Worm (Caenorhabditis elegans) whole organism, late embryonic: Measurements from ENCODE around the gene ZC239.4.

Experiments
- C08G9.2 ChIP-seq: sonication (generic microtip); optimal IDR thresholded peaks from 2 replicates; lab custom pipeline; 2016; ENCODE audit warnings: mild to moderate bottlenecking, missing genetic modification characterization, moderate library complexity, missing compliant biosample characterization
- C38D4.7 ChIP-seq: fragments of 200-800 bp; sonication (Bioruptor generic); optimal IDR thresholded peaks from 2 replicates; lab custom pipeline; 2018; ENCODE audit warnings: mild to moderate bottlenecking, missing genetic modification characterization, moderate library complexity, missing compliant biosample characterization
- K02D7.2 ChIP-seq: sonication (generic microtip); optimal IDR thresholded peaks from 2 replicates; lab custom pipeline; 2017; ENCODE audit warnings: mild to moderate bottlenecking, missing genetic modification characterization, missing compliant biosample characterization
- K09A11.1 ChIP-seq: sonication (generic microtip); optimal IDR thresholded peaks from 2 replicates; lab custom pipeline; 2017; ENCODE audit warnings: antibody characterized with exemption, mild to moderate bottlenecking, missing genetic modification characterization, missing compliant biosample characterization; ENCODE audit not compliant: insufficient read depth
- ama-1 ChIP-seq: fragments of 150-350 bp; optimal IDR thresholded peaks from 2 replicates; lab custom pipeline; 2014
- ceh-14 ChIP-seq: sonication (generic microtip); optimal IDR thresholded peaks from 2 replicates; lab custom pipeline; 2016; ENCODE audit warnings: missing genotype, missing genetic modification characterization, missing compliant biosample characterization
- ceh-18 ChIP-seq: sonication (generic microtip); optimal IDR thresholded peaks from 2 replicates; lab custom pipeline; 2016; ENCODE audit warnings: missing genetic modification characterization, missing compliant biosample characterization
- ceh-19 ChIP-seq: fragments of 200-800 bp; sonication (Bioruptor generic); optimal IDR thresholded peaks from 2 replicates; lab custom pipeline; 2018; ENCODE audit warnings: mild to moderate bottlenecking, missing genetic modification characterization, missing compliant biosample characterization
- ceh-2 ChIP-seq: sonication (generic microtip); optimal IDR thresholded peaks from 2 replicates; lab custom pipeline; 2016; ENCODE audit warnings: missing genotype, missing genetic modification characterization, missing compliant biosample characterization
- ceh-24 ChIP-seq: sonication (generic microtip); optimal IDR thresholded peaks from 2 replicates; lab custom pipeline; 2016; ENCODE audit warnings: mild to moderate bottlenecking, missing genetic modification characterization, missing compliant biosample characterization
- ceh-30 ChIP-seq: fragments of 150-350 bp; optimal IDR thresholded peaks from 2 replicates; lab custom pipeline; 2014; ENCODE audit warnings: missing biosample characterization, missing genetic modification characterization
- ceh-31 ChIP-seq: sonication (generic microtip); optimal IDR thresholded peaks from 2 replicates; lab custom pipeline; 2016; ENCODE audit warnings: missing genetic modification characterization, missing compliant biosample characterization
- ceh-45 ChIP-seq: fragments of 200-800 bp; sonication (Bioruptor generic); IDR thresholded peaks from 2 replicates; pipeline ENCODE4 v1.3.6; 2022; ENCODE audit warnings: missing genetic modification reagents, missing genetic modification characterization, missing compliant biosample characterization
- ceh-48 ChIP-seq: sonication (generic microtip); optimal IDR thresholded peaks from 2 replicates; lab custom pipeline; 2016; ENCODE audit warnings: missing genetic modification characterization, inconsistent platforms, missing compliant biosample characterization
- ceh-6 ChIP-seq: fragments of 200-800 bp; sonication (Bioruptor generic); optimal IDR thresholded peaks from 2 replicates; lab custom pipeline; 2018; ENCODE audit warnings: mild to moderate bottlenecking, missing genetic modification characterization, missing compliant biosample characterization
- dmd-4 ChIP-seq: sonication (generic microtip); optimal IDR thresholded peaks from 2 replicates; lab custom pipeline; 2016; ENCODE audit warnings: borderline replicate concordance, missing genetic modification characterization, missing compliant biosample characterization
- eyg-1 ChIP-seq: sonication (generic microtip); optimal IDR thresholded peaks from 2 replicates; lab custom pipeline; 2016; ENCODE audit warnings: missing genotype, missing genetic modification characterization, missing compliant biosample characterization
- fax-1 ChIP-seq: sonication (generic microtip); optimal IDR thresholded peaks from 2 replicates; lab custom pipeline; 2016; ENCODE audit warnings: missing genotype, missing genetic modification characterization, missing compliant biosample characterization
- hlh-13 ChIP-seq: fragments of 200-800 bp; sonication (Bioruptor generic); optimal IDR thresholded peaks from 2 replicates; lab custom pipeline; 2018; ENCODE audit warnings: mild to moderate bottlenecking, missing genetic modification characterization, missing compliant biosample characterization
- hlh-15 ChIP-seq: sonication (generic microtip); optimal IDR thresholded peaks from 2 replicates; lab custom pipeline; 2016; ENCODE audit warnings: missing genetic modification characterization, missing compliant biosample characterization
- hlh-8 ChIP-seq: sonication (generic microtip); optimal IDR thresholded peaks from 2 replicates; lab custom pipeline; 2016; ENCODE audit warnings: missing genotype, missing genetic modification characterization, missing compliant biosample characterization
- lim-6 ChIP-seq: sonication (generic microtip); optimal IDR thresholded peaks from 2 replicates; lab custom pipeline; 2016; ENCODE audit warnings: missing genetic modification characterization, missing compliant biosample characterization
- lin-11 ChIP-seq: fragments of 200-800 bp; sonication (Bioruptor generic); optimal IDR thresholded peaks from 2 replicates; lab custom pipeline; 2018; ENCODE audit warnings: mild to moderate bottlenecking, missing genetic modification characterization, missing compliant biosample characterization
- mec-3 ChIP-seq: sonication (generic microtip); optimal IDR thresholded peaks from 2 replicates; lab custom pipeline; 2016; ENCODE audit warnings: borderline replicate concordance, missing genetic modification characterization, missing compliant biosample characterization
- nfya-1 ChIP-seq: sonication (generic microtip); optimal IDR thresholded peaks from 2 replicates; lab custom pipeline; 2017; ENCODE audit warnings: missing genetic modification characterization, mild to moderate bottlenecking, missing compliant biosample characterization, antibody characterized with exemption, moderate library complexity
- nhr-11 ChIP-seq: fragments of 150-350 bp; optimal IDR thresholded peaks from 2 replicates; lab custom pipeline; 2014; ENCODE audit warnings: missing biosample characterization, missing genetic modification characterization
- nhr-232 ChIP-seq: sonication (generic microtip); optimal IDR thresholded peaks from 2 replicates; lab custom pipeline; 2016; ENCODE audit warnings: missing genetic modification characterization, missing compliant biosample characterization
- npax-4 ChIP-seq: sonication (generic microtip); optimal IDR thresholded peaks from 2 replicates; lab custom pipeline; 2016; ENCODE audit warnings: missing genetic modification characterization, missing compliant biosample characterization
- odd-2 ChIP-seq: sonication (generic microtip); optimal IDR thresholded peaks from 2 replicates; lab custom pipeline; 2017; ENCODE audit warnings: antibody characterized with exemption, mild to moderate bottlenecking, missing genetic modification characterization, missing compliant biosample characterization
- pag-3 ChIP-seq: sonication (generic microtip); optimal IDR thresholded peaks from 2 replicates; lab custom pipeline; 2016; ENCODE audit warnings: missing compliant biosample characterization, missing genetic modification characterization, borderline replicate concordance
- pat-9 ChIP-seq: fragments of 200-800 bp; sonication (Bioruptor generic); optimal IDR thresholded peaks from 2 replicates; lab custom pipeline; 2018; ENCODE audit warnings: mild to moderate bottlenecking, missing genetic modification characterization, moderate library complexity, missing compliant biosample characterization
- pax-1 ChIP-seq: fragments of 150-350 bp; optimal IDR thresholded peaks from 2 replicates; lab custom pipeline; 2014; ENCODE audit warnings: missing biosample characterization, missing genetic modification characterization
- pha-4 ChIP-seq: fragments of 150-350 bp; optimal IDR thresholded peaks from 2 replicates; lab custom pipeline; 2018; ENCODE audit warnings: missing biosample characterization, missing genetic modification reagents, missing genetic modification characterization
- pqm-1 ChIP-seq: sonication (generic microtip); optimal IDR thresholded peaks from 2 replicates; lab custom pipeline; 2016; ENCODE audit warnings: missing genetic modification characterization, missing compliant biosample characterization
- pros-1 ChIP-seq: fragments of 150-350 bp; optimal IDR thresholded peaks from 2 replicates; lab custom pipeline; 2014; ENCODE audit warnings: missing biosample characterization, missing genetic modification reagents, missing genetic modification characterization
- ref-2 ChIP-seq: sonication (generic microtip); optimal IDR thresholded peaks from 2 replicates; lab custom pipeline; 2016; ENCODE audit warnings: missing genetic modification characterization, missing compliant biosample characterization
- rnt-1 ChIP-seq: sonication (generic microtip); optimal IDR thresholded peaks from 2 replicates; lab custom pipeline; 2016; ENCODE audit warnings: missing genetic modification characterization, missing compliant biosample characterization
- tbx-2 ChIP-seq: sonication (generic microtip); optimal IDR thresholded peaks from 2 replicates; lab custom pipeline; 2016; ENCODE audit warnings: missing genetic modification characterization, missing compliant biosample characterization
- tbx-7 ChIP-seq: sonication (generic microtip); optimal IDR thresholded peaks from 2 replicates; lab custom pipeline; 2016; ENCODE audit warnings: missing genotype, missing genetic modification characterization, missing compliant biosample characterization
- ttx-3 ChIP-seq: sonication (generic microtip); optimal IDR thresholded peaks from 2 replicates; lab custom pipeline; 2016; ENCODE audit warnings: missing genetic modification reagents, missing genetic modification characterization, missing compliant biosample characterization
- unc-86 ChIP-seq: sonication (generic microtip); optimal IDR thresholded peaks from 2 replicates; lab custom pipeline; 2016; ENCODE audit warnings: missing genetic modification characterization, missing compliant biosample characterization
- zip-5 ChIP-seq: sonication (generic microtip); optimal IDR thresholded peaks from 2 replicates; lab custom pipeline; 2016; ENCODE audit warnings: missing genetic modification characterization, missing compliant biosample characterization

Gene ZC239.4

ce11 chrII:3248043-3248718 lies 34.2 kb downstream of the ZC239.4 start, which contains the start of the genes fbxc-50 and C17F4.2:
Gene fbxc-50 (minus strand): TSS chrII:3248123.
Gene C17F4.2 (plus strand): TSS chrII:3248668.
- TF ChIP-seq ceh-2 (tag; lab: Kevin White, UChicago) (no peak), ceh-30 (no peak), pros-1 (tag; lab: Kevin White, UChicago) (no peak), fax-1 (tag; lab: Kevin White, UChicago) (no peak)
- TF ChIP-seq, all 69 proteins: peak for 0

DNA sequence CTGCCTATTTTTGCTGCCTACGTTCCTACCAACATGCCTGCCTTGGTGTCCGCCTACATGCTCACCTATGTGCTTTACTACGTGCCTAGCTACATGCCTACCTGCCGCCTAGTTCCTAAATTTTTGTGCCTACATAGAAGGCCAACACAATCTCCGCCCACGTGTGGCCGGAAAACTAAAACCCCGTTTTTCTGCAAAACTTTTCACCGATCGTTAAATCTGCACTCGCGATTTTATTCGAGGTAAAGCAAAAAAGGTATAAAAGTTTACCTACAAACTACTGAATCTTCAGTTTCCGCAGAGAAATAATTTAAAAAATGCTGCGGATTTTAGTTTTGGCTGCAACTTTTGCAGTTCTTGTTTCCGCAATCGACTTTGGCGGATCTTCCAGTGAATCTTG lies 35.4 kb downstream of the ZC239.4 start, which contains the start of gene clec-124:
Gene clec-124, plus strand, starts transcription at position 301 of the 400 bp plus-strand sequence.
- no peak for TF ChIP-seq eyg-1 (tag; lab: Kevin White, UChicago)
- TF ChIP-seq C38D4.7 (GFP tag; lab: Kevin White, UChicago): no peak
- no peak for TF ChIP-seq dmd-4 (tag; lab: Kevin White, UChicago)

- TF ChIP-seq ceh-30 (no peak), tbx-2 (tag; lab: Kevin White, UChicago) (no peak), odd-2 (tag; lab: Kevin White, UChicago) (no peak), C08G9.2 (tag; lab: Kevin White, UChicago) (no peak), nfya-1 (tag; lab: Kevin White, UChicago) (no peak), mec-3 (no peak), ceh-19 (GFP tag; lab: Kevin White, UChicago) (no peak), lim-6 (tag; lab: Kevin White, UChicago) (no peak), nhr-11 (tag; lab: Kevin White, UChicago) (no peak), zip-5 (no peak), pax-1 (tag; lab: Kevin White, UChicago) (no peak), ceh-18 (tag; lab: Kevin White, UChicago) (no peak), npax-4 (tag; lab: Kevin White, UChicago) (no peak), ceh-24 (tag; lab: Kevin White, UChicago) (no peak), pros-1 (tag; lab: Kevin White, UChicago) (no peak), hlh-15 (no peak), ceh-31 (tag; lab: Kevin White, UChicago) (no peak), ttx-3 (tag; lab: Kevin White, UChicago) (no peak), ceh-45 (GFP tag; lab: Robert Waterston, UW) (no peak)
These were observed 36.2 kb downstream of the ZC239.4 start for ce11 chrII:3250195-3250594.

- TF ChIP-seq tbx-7 (tag; lab: Kevin White, UChicago) (no peak), ceh-48 (tag; lab: Kevin White, UChicago) (no peak), tbx-2 (tag; lab: Kevin White, UChicago) (no peak)
These were observed 37.8 kb downstream of the ZC239.4 start for ce11 chrII:3251782-3252181.

DNA sequence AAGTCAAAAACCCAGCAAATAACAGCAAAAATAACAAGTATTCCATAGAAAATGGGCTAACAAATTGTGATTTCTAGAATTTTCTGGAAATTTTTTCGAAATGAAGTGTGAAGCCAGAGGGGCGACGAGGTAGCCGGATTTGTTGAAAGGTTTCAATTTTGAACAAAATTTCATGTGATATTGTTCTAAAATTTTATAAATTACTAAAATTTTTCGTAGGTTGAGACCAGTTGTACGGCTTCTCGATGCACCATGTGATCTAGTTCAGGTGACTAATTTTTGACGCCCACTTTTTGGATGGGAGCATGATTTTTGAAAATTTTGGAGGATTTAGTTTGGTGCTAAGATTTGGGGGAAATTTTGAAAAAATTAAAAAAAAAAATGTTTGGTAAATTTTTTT lies 45.3 kb downstream of the ZC239.4 start, which contains the start of gene gcy-19:
Gene gcy-19, minus strand, starts transcription at position 101 of the 400 bp plus-strand sequence.
- TF ChIP-seq lin-11 (tag; lab: Kevin White, UChicago): no peak
- TF ChIP-seq nfya-1 (tag; lab: Kevin White, UChicago): no peak

ce11 chrII:3262504-3262903 lies 48.5 kb downstream of the ZC239.4 start, which contains the start of gene F02E11.2:
Gene F02E11.2 (plus strand): TSS chrII:3262804.
- TF ChIP-seq ama-1 (lab: Kevin White, UChicago): no peak
- no peak for TF ChIP-seq hlh-8 (tag; lab: Kevin White, UChicago)
- no peak for TF ChIP-seq ceh-14
- no peak for TF ChIP-seq K09A11.1 (tag; lab: Kevin White, UChicago)
- no peak for TF ChIP-seq nhr-232
- no peak for TF ChIP-seq pat-9
- TF ChIP-seq pha-4 (tag; lab: Kevin White, UChicago): no peak
- TF ChIP-seq hlh-13 (GFP tag; lab: Kevin White, UChicago): no peak
- TF ChIP-seq unc-86 (tag; lab: Kevin White, UChicago): no peak
- TF ChIP-seq ceh-6 (GFP tag; lab: Kevin White, UChicago): no peak
- no peak for TF ChIP-seq ref-2 (tag; lab: Kevin White, UChicago)
- TF ChIP-seq rnt-1 (tag; lab: Kevin White, UChicago): no peak
- TF ChIP-seq pqm-1 (tag; lab: Kevin White, UChicago): no peak
- TF ChIP-seq pag-3 (tag; lab: Kevin White, UChicago): no peak
- TF ChIP-seq tbx-2 (tag; lab: Kevin White, UChicago): no peak
- no peak for TF ChIP-seq ceh-19 (GFP tag; lab: Kevin White, UChicago)
- no peak for TF ChIP-seq K02D7.2 (tag; lab: Kevin White, UChicago)
- no peak for TF ChIP-seq pax-1 (tag; lab: Kevin White, UChicago)
